ENCODE assay signal across 5 worm cellular contexts in genomic region chrV:5848015-5848609, ce11.
TF ChIP-seq lines count a peak whose summit lies in the region.

No protein-coding gene starts in this region.

TF ChIP-seq in whole organism, L1 larva, 84 proteins besides CTCF, POLR2A, EP300 and RAD21:
- TF ChIP-seq nhr-71 (tag; optimal IDR thresholded peaks at IDR 0.05; lab: Kevin White, UChicago) (peak; percentile 13), ces-1 (GFP tag; optimal IDR thresholded peaks at IDR 0.05; lab: Kevin White, UChicago) (no peak), lin-14 (GFP tag; optimal IDR thresholded peaks at IDR 0.05; lab: Kevin White, UChicago) (peak; percentile 65), fkh-10 (GFP tag; optimal IDR thresholded peaks at IDR 0.05; lab: Kevin White, UChicago) (peak; percentile 22), snu-23 (GFP tag; optimal IDR thresholded peaks at IDR 0.05; lab: Kevin White, UChicago) (peak; percentile 16), nhr-11 (tag; optimal IDR thresholded peaks at IDR 0.05; lab: Kevin White, UChicago) (no peak), ceh-90 (tag; optimal IDR thresholded peaks at IDR 0.05; lab: Kevin White, UChicago) (no peak), lin-35 (GFP tag; optimal IDR thresholded peaks at IDR 0.05; lab: Kevin White, UChicago) (peak in 1 of 2 experiments; percentile 25), ets-5 (GFP tag; IDR thresholded peaks at IDR 0.05; lab: Robert Waterston, UW) (no peak), elt-3 (tag; optimal IDR thresholded peaks at IDR 0.05; lab: Kevin White, UChicago) (peak in 1 of 6 experiments; percentile 10), blmp-1 (tag; optimal IDR thresholded peaks at IDR 0.05; lab: Kevin White, UChicago) (peak; percentile 65), mdl-1 (tag; optimal IDR thresholded peaks at IDR 0.05; lab: Kevin White, UChicago) (peak in 1 of 2 experiments; percentile 41), efl-1 (optimal IDR thresholded peaks at IDR 0.05; lab: Kevin White, UChicago) (no peak), efl-1 (GFP tag; optimal IDR thresholded peaks at IDR 0.05 in 1 of 2; lab: Kevin White, UChicago) (peak in 1 of 2 experiments; percentile 94), nhr-85 (tag; lab: Kevin White, UChicago) (peak; percentile 29), unc-98 (GFP tag; IDR thresholded peaks at IDR 0.05; lab: Robert Waterston, UW) (no peak), lsy-2 (tag; optimal IDR thresholded peaks at IDR 0.05; lab: Kevin White, UChicago) (no peak)

TF ChIP-seq in whole organism, L2 larva, 48 proteins besides CTCF, POLR2A, EP300 and RAD21:
- TF ChIP-seq unc-55 (GFP tag; optimal IDR thresholded peaks at IDR 0.05; lab: Kevin White, UChicago) (peak; percentile 59), ZK546.5 (tag; optimal IDR thresholded peaks at IDR 0.05; lab: Kevin White, UChicago) (no peak), mbf-1 (tag; optimal IDR thresholded peaks at IDR 0.05; lab: Kevin White, UChicago) (no peak), C34F6.9 (tag; optimal IDR thresholded peaks at IDR 0.05; lab: Kevin White, UChicago) (peak; percentile 11), nhr-25 (tag; optimal IDR thresholded peaks at IDR 0.05; lab: Kevin White, UChicago) (peak; percentile 16), nhr-129 (tag; optimal IDR thresholded peaks at IDR 0.05; lab: Kevin White, UChicago) (peak; percentile 55), F13H6.1 (tag; optimal IDR thresholded peaks at IDR 0.05; lab: Kevin White, UChicago) (peak; percentile 53), ztf-4 (tag; optimal IDR thresholded peaks at IDR 0.05; lab: Kevin White, UChicago) (peak; percentile 19)

TF ChIP-seq in whole organism, L3 larva, 47 proteins besides CTCF, POLR2A, EP300 and RAD21:
- TF ChIP-seq pha-4 (tag; optimal IDR thresholded peaks at IDR 0.05; lab: Kevin White, UChicago) = peak; percentile 7
- no peak for TF ChIP-seq lsy-12 (tag; optimal IDR thresholded peaks at IDR 0.05; lab: Kevin White, UChicago)
- TF ChIP-seq jun-1 (tag; optimal IDR thresholded peaks at IDR 0.05; lab: Kevin White, UChicago) = no peak
- no peak for TF ChIP-seq hmg-11 (tag; optimal IDR thresholded peaks at IDR 0.05; lab: Kevin White, UChicago)
- TF ChIP-seq nhr-23 (tag; optimal IDR thresholded peaks at IDR 0.05; lab: Kevin White, UChicago) = no peak
- TF ChIP-seq daf-12 (tag; optimal IDR thresholded peaks at IDR 0.05; lab: Kevin White, UChicago) = no peak
- no peak for TF ChIP-seq sea-2 (GFP tag; optimal IDR thresholded peaks at IDR 0.05; lab: Kevin White, UChicago)
- no peak for TF ChIP-seq nhr-28 (tag; optimal IDR thresholded peaks at IDR 0.05; lab: Kevin White, UChicago)
- TF ChIP-seq nfya-1 (tag; optimal IDR thresholded peaks at IDR 0.05; lab: Kevin White, UChicago; ENCODE audit: insufficient read depth) = peak; percentile 4
- peak; percentile 44 for TF ChIP-seq fkh-10 (GFP tag; optimal IDR thresholded peaks at IDR 0.05; lab: Kevin White, UChicago)

TF ChIP-seq in whole organism, L4 larva, 104 proteins besides CTCF, POLR2A, EP300 and RAD21:
- TF ChIP-seq fkh-10 (GFP tag; optimal IDR thresholded peaks at IDR 0.05; lab: Kevin White, UChicago) (peak; percentile 60), lin-1 (GFP tag; IDR thresholded peaks at IDR 0.05; lab: Robert Waterston, UW) (no peak), dmd-6 (GFP tag; IDR thresholded peaks at IDR 0.05; lab: Robert Waterston, UW) (peak; percentile 30), hlh-30 (tag; optimal IDR thresholded peaks at IDR 0.05; lab: Kevin White, UChicago; ENCODE audit: insufficient read depth) (peak; percentile 59), mdl-1 (tag; optimal IDR thresholded peaks at IDR 0.05; lab: Kevin White, UChicago) (no peak), hmg-1.1 (GFP tag; IDR thresholded peaks at IDR 0.05; lab: Robert Waterston, UW) (0 out of 2 replicates have a peak, but pooled peaks have one; percentile 12), spr-3 (GFP tag; optimal IDR thresholded peaks at IDR 0.05; lab: Kevin White, UChicago) (no peak), hlh-11 (tag; optimal IDR thresholded peaks at IDR 0.05; lab: Kevin White, UChicago) (peak; percentile 43)
TF ChIP-seq in whole organism, L4 larva: peak in this region for 5.

TF ChIP-seq in whole organism, young adult, 124 proteins besides CTCF, POLR2A, EP300 and RAD21:
- TF ChIP-seq lin-40 (tag; optimal IDR thresholded peaks at IDR 0.05; lab: Kevin White, UChicago) (peak; percentile 35), ceh-58 (GFP tag; IDR thresholded peaks at IDR 0.05; lab: Robert Waterston, UW) (no peak), attf-6 (GFP tag; IDR thresholded peaks at IDR 0.05; lab: Robert Waterston, UW) (no peak), lir-1 (GFP tag; conservative IDR thresholded peaks at IDR 0.05; lab: Robert Waterston, UW) (no peak), K11D2.4 (GFP tag; IDR thresholded peaks at IDR 0.05; lab: Robert Waterston, UW) (0 out of 2 replicates have a peak, but pooled peaks have one; percentile 34), cebp-1 (GFP tag; IDR thresholded peaks at IDR 0.05; lab: Robert Waterston, UW) (no peak), cebp-1 (tag; optimal IDR thresholded peaks at IDR 0.05; lab: Kevin White, UChicago) (peak; percentile 14)
